Worm (Caenorhabditis elegans): ENCODE measurements around the gene ser-1.

DNA sequence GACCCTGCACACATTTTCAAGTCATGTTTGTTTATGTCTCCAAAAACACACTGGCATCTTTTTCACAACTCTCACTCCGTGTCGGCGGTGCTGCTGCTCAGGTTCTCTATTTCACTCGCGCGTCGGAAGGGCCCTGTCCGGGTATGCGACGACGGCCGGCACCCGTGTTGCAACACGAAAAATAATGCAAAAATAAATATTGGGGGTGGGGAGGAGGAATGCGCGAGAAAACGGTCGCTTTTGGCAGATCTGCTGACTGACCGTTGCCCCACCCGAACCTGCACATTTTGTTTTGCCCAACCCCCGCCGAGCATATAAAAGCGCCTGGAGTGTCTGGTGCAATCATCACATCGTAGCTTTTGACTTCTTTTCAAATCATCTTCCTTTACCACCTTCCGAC lies 41.9 kb downstream of the ser-1 start, which contains the start of gene cpg-19:
- TF ChIP-seq tbx-37 (GFP tag; conservative IDR thresholded peaks at IDR 0.05) (no peak), ama-1 (optimal IDR thresholded peaks at IDR 0.05) (no peak), ceh-13 (GFP tag; optimal IDR thresholded peaks at IDR 0.05) (no peak), aly-1 (tag; optimal IDR thresholded peaks at IDR 0.05) (no peak), ets-7 (tag; optimal IDR thresholded peaks at IDR 0.05) (no peak), hmbx-1 (tag; optimal IDR thresholded peaks at IDR 0.05) (no peak), B0310.2 (tag; optimal IDR thresholded peaks at IDR 0.05) (no peak), F13C5.2 (tag; optimal IDR thresholded peaks at IDR 0.05) (no peak)
